Fruit fly (Drosophila melanogaster) whole organism, embryonic: Measurements from ENCODE around the gene N.

Experiments
- CG10366 ChIP-seq: fragments of 200-800 bp; sonication (Bioruptor generic); IDR thresholded peaks from 2 replicates; pipeline ENCODE4 v1.3.6; 2022; ENCODE audit warnings: missing biosample characterization, missing genetic modification characterization
- CG10431 ChIP-seq: fragments of 200-800 bp; sonication (Bioruptor generic); optimal IDR thresholded peaks from 3 replicates; lab custom pipeline; 2018; ENCODE audit warnings: missing biosample characterization, mild to moderate bottlenecking, missing genetic modification characterization
- CG11247 ChIP-seq: fragments of 200-800 bp; sonication (Bioruptor generic); IDR thresholded peaks from 2 replicates; pipeline ENCODE4 v1.3.6; 2022; ENCODE audit warnings: missing biosample characterization, missing genetic modification characterization
- CG12299 ChIP-seq: fragments of 200-800 bp; sonication (Bioruptor generic); optimal IDR thresholded peaks from 2 replicates; lab custom pipeline; 2018; ENCODE audit warnings: missing biosample characterization, mild to moderate bottlenecking, missing genetic modification characterization
- CG12391 ChIP-seq: fragments of 200-800 bp; sonication (Bioruptor generic); optimal IDR thresholded peaks from 3 replicates; lab custom pipeline; 2018; ENCODE audit warnings: missing biosample characterization, mild to moderate bottlenecking, missing genetic modification characterization, moderate library complexity
- CG13775 ChIP-seq: fragments of 200-800 bp; sonication (Bioruptor generic); optimal IDR thresholded peaks from 3 replicates; lab custom pipeline; 2017; ENCODE audit warnings: missing biosample characterization, mild to moderate bottlenecking, missing genetic modification characterization
- CG14441 ChIP-seq: fragments of 200-800 bp; sonication (Bioruptor generic); IDR thresholded peaks from 2 replicates; pipeline ENCODE4 v1.3.6; 2022; ENCODE audit warnings: missing biosample characterization, missing genetic modification characterization
- CG17328 ChIP-seq: fragments of 200-800 bp; sonication (Bioruptor generic); IDR thresholded peaks from 2 replicates; pipeline ENCODE4 v1.3.6; 2022; ENCODE audit warnings: missing biosample characterization, missing genetic modification characterization
- CG17829 ChIP-seq: fragments of 200-800 bp; optimal IDR thresholded peaks from 2 replicates; lab custom pipeline; 2019; ENCODE audit warnings: missing biosample characterization, mild to moderate bottlenecking, missing genetic modification characterization, moderate library complexity
- CG18262 ChIP-seq: fragments of 200-800 bp; optimal IDR thresholded peaks from 3 replicates; lab custom pipeline; 2019; ENCODE audit warnings: missing biosample characterization, mild to moderate bottlenecking, missing genetic modification characterization, moderate library complexity
- CG18599 ChIP-seq: fragments of 200-800 bp; sonication (Bioruptor generic); optimal IDR thresholded peaks from 3 replicates; lab custom pipeline; 2017; ENCODE audit warnings: missing biosample characterization, missing genetic modification characterization, mild to moderate bottlenecking, moderate library complexity, missing genetic modification reagents
- CG18619 ChIP-seq: fragments of 200-800 bp; sonication (Bioruptor generic); optimal IDR thresholded peaks from 3 replicates; lab custom pipeline; 2017; ENCODE audit warnings: missing biosample characterization, mild to moderate bottlenecking, missing genetic modification characterization
- CG2120 ChIP-seq: fragments of 200-800 bp; sonication (Bioruptor generic); optimal IDR thresholded peaks from 3 replicates; lab custom pipeline; 2016; ENCODE audit warnings: missing biosample characterization, missing genetic modification characterization
- CG2712 ChIP-seq: fragments of 200-800 bp; optimal IDR thresholded peaks from 3 replicates; lab custom pipeline; 2019; ENCODE audit warnings: missing biosample characterization, mild to moderate bottlenecking, missing genetic modification characterization, moderate library complexity
- CG30403 ChIP-seq: fragments of 200-800 bp; sonication (Bioruptor generic); optimal IDR thresholded peaks from 3 replicates; lab custom pipeline; 2016; ENCODE audit warnings: missing biosample characterization, missing genetic modification characterization
- CG31441 ChIP-seq: fragments of 200-800 bp; sonication (Bioruptor generic); IDR thresholded peaks from 2 replicates; pipeline ENCODE4 v1.3.6; 2022; ENCODE audit warnings: missing biosample characterization, missing genetic modification characterization
- CG32532 ChIP-seq: fragments of 200-800 bp; sonication (Bioruptor generic); IDR thresholded peaks from 2 replicates; pipeline ENCODE4 v1.3.6; 2022; ENCODE audit warnings: missing biosample characterization, missing genetic modification characterization
- CG4730 ChIP-seq: fragments of 200-800 bp; sonication (Bioruptor generic); IDR thresholded peaks from 2 replicates; pipeline ENCODE4 v1.3.6; 2022; ENCODE audit warnings: missing biosample characterization, missing genetic modification characterization
- CG7372 ChIP-seq: fragments of 200-800 bp; sonication (Bioruptor generic); IDR thresholded peaks from 2 replicates; pipeline ENCODE4 v1.3.6; 2022; ENCODE audit warnings: missing biosample characterization, missing genetic modification characterization
- CG8924 ChIP-seq: fragments of 200-800 bp; optimal IDR thresholded peaks from 3 replicates; lab custom pipeline; 2019; ENCODE audit warnings: missing biosample characterization, mild to moderate bottlenecking, missing genetic modification characterization, moderate library complexity
- CG9437 ChIP-seq: fragments of 200-800 bp; sonication (Bioruptor generic); optimal IDR thresholded peaks from 2 replicates; lab custom pipeline; 2018; ENCODE audit warnings: missing biosample characterization, mild to moderate bottlenecking, missing genetic modification characterization
- Chrac-16 ChIP-seq: fragments of 200-800 bp; sonication (Bioruptor generic); optimal IDR thresholded peaks from 3 replicates; lab custom pipeline; 2016; ENCODE audit warnings: missing biosample characterization, missing genetic modification characterization
- Doc3 ChIP-seq: fragments of 200-800 bp; sonication (Bioruptor generic); IDR thresholded peaks from 3 replicates; pipeline ENCODE4 v1.3.6; 2022; ENCODE audit warnings: missing biosample characterization, missing genetic modification characterization; ENCODE audit not compliant: partially characterized antibody
- E2f1 ChIP-seq: fragments of 200-800 bp; sonication (Bioruptor generic); IDR thresholded peaks from 2 replicates; pipeline ENCODE4 v1.3.6; 2022; ENCODE audit warnings: missing biosample characterization, missing genetic modification characterization
- Eip74EF ChIP-seq, 2 experiments: fragments of 200-800 bp in 1 of 2; fragments of >200 bp in 1 of 2; sonication (Bioruptor generic) in 1 of 2; optimal IDR thresholded peaks; 2 replicates each; lab custom pipeline; 2017 to 2019; ENCODE audit warnings: missing biosample characterization in 2 of 2, missing genetic modification characterization in 2 of 2, mild to moderate bottlenecking in 1 of 2, moderate library complexity in 1 of 2
- MTF-1 ChIP-seq: fragments of 200-800 bp; sonication (Bioruptor generic); optimal IDR thresholded peaks from 2 replicates; lab custom pipeline; 2018; ENCODE audit warnings: missing biosample characterization, mild to moderate bottlenecking, missing genetic modification characterization, borderline replicate concordance
- Nf-YB ChIP-seq: fragments of 200-800 bp; sonication (Bioruptor generic); optimal IDR thresholded peaks from 3 replicates; lab custom pipeline; 2019; ENCODE audit warnings: missing biosample characterization, mild to moderate bottlenecking, missing genetic modification characterization, moderate library complexity
- Rfx ChIP-seq: fragments of 200-800 bp; sonication (Bioruptor generic); IDR thresholded peaks from 2 replicates; pipeline ENCODE4 v1.3.6; 2022; ENCODE audit warnings: missing biosample characterization, missing genetic modification characterization
- Sox102F ChIP-seq: fragments of 200-800 bp; sonication (Bioruptor generic); optimal IDR thresholded peaks from 2 replicates; lab custom pipeline; 2018; ENCODE audit warnings: missing biosample characterization, mild to moderate bottlenecking, missing genetic modification characterization, moderate library complexity
- al ChIP-seq: fragments of 200-800 bp; sonication (Bioruptor generic); IDR thresholded peaks from 2 replicates; pipeline ENCODE4 v1.3.6; 2022; ENCODE audit warnings: missing biosample characterization, missing genetic modification characterization
- ap ChIP-seq: fragments of 200-800 bp; sonication (Bioruptor generic); IDR thresholded peaks from 2 replicates; pipeline ENCODE4 v1.3.6; 2022; ENCODE audit warnings: missing biosample characterization, missing genetic modification characterization
- bcd ChIP-seq: fragments of 200-800 bp; sonication (Bioruptor generic); optimal IDR thresholded peaks from 2 replicates; lab custom pipeline; 2017; ENCODE audit warnings: missing biosample characterization, mild to moderate bottlenecking, missing genetic modification characterization
- chm ChIP-seq: fragments of 200-800 bp; sonication (Bioruptor generic); IDR thresholded peaks from 2 replicates; pipeline ENCODE4 v1.3.6; 2022; ENCODE audit warnings: missing biosample characterization, missing genetic modification characterization
- chn ChIP-seq: fragments of 200-800 bp; sonication (Bioruptor generic); optimal IDR thresholded peaks from 2 replicates; lab custom pipeline; 2016; ENCODE audit warnings: missing biosample characterization, missing genetic modification characterization
- croc ChIP-seq: fragments of 200-800 bp; sonication (Bioruptor generic); conservative IDR thresholded peaks from 3 replicates; pipeline ENCODE4 v1.3.6; 2022; ENCODE audit warnings: missing biosample characterization, missing genetic modification characterization
- grau ChIP-seq: fragments of 200-800 bp; optimal IDR thresholded peaks from 3 replicates; lab custom pipeline; 2019; ENCODE audit warnings: missing biosample characterization, mild to moderate bottlenecking, missing genetic modification characterization, moderate library complexity
- gsb-n ChIP-seq: fragments of 200-800 bp; sonication (Bioruptor generic); optimal IDR thresholded peaks from 3 replicates; lab custom pipeline; 2018; ENCODE audit warnings: missing biosample characterization, mild to moderate bottlenecking, missing genetic modification characterization
- gt ChIP-seq: fragments of 200-800 bp; sonication (Bioruptor generic); IDR thresholded peaks from 2 replicates; pipeline ENCODE4 v1.3.6; 2022; ENCODE audit warnings: missing biosample characterization, missing genetic modification characterization
- jing ChIP-seq: fragments of 200-800 bp; sonication (Bioruptor generic); optimal IDR thresholded peaks from 2 replicates; lab custom pipeline; 2018; ENCODE audit warnings: missing biosample characterization, mild to moderate bottlenecking, missing genetic modification characterization
- ken ChIP-seq: fragments of 200-800 bp; sonication (Bioruptor generic); IDR thresholded peaks from 3 replicates; pipeline ENCODE4 v1.3.6; 2022; ENCODE audit warnings: missing biosample characterization, missing genetic modification characterization
- peb ChIP-seq: fragments of 200-800 bp; sonication (Bioruptor generic); IDR thresholded peaks from 2 replicates; pipeline ENCODE4 v1.3.6; 2022; ENCODE audit warnings: missing biosample characterization, missing genetic modification characterization
- pfk ChIP-seq: fragments of 200-800 bp; sonication (Bioruptor generic); optimal IDR thresholded peaks from 2 replicates; lab custom pipeline; 2018; ENCODE audit warnings: missing biosample characterization, mild to moderate bottlenecking, missing genetic modification characterization, moderate library complexity
- ro ChIP-seq: fragments of 200-800 bp; sonication (Bioruptor generic); IDR thresholded peaks from 2 replicates; pipeline ENCODE4 v1.3.6; 2022; ENCODE audit warnings: missing biosample characterization, missing genetic modification characterization
- salm ChIP-seq: fragments of 200-800 bp; sonication (Bioruptor generic); optimal IDR thresholded peaks from 2 replicates; lab custom pipeline; 2018; ENCODE audit warnings: missing biosample characterization, mild to moderate bottlenecking, missing genetic modification characterization
- sens ChIP-seq: fragments of 200-800 bp; sonication (Bioruptor generic); peaks from one replicate; lab custom pipeline; 2016; ENCODE audit warnings: missing biosample characterization, missing genetic modification characterization
- slp2 ChIP-seq: fragments of 200-800 bp; sonication (Bioruptor generic); optimal IDR thresholded peaks from 2 replicates; lab custom pipeline; 2016; ENCODE audit warnings: missing biosample characterization, missing genetic modification characterization
- unpg ChIP-seq: fragments of 200-800 bp; sonication (Bioruptor generic); optimal IDR thresholded peaks from 3 replicates; lab custom pipeline; 2018; ENCODE audit warnings: missing biosample characterization, mild to moderate bottlenecking, missing genetic modification characterization, moderate library complexity
- zen2 ChIP-seq: fragments of 200-800 bp; sonication (Bioruptor generic); IDR thresholded peaks from 3 replicates; pipeline ENCODE4 v1.3.6; 2022; ENCODE audit warnings: missing biosample characterization, missing genetic modification characterization; ENCODE audit not compliant: partially characterized antibody

Gene N

DNA sequence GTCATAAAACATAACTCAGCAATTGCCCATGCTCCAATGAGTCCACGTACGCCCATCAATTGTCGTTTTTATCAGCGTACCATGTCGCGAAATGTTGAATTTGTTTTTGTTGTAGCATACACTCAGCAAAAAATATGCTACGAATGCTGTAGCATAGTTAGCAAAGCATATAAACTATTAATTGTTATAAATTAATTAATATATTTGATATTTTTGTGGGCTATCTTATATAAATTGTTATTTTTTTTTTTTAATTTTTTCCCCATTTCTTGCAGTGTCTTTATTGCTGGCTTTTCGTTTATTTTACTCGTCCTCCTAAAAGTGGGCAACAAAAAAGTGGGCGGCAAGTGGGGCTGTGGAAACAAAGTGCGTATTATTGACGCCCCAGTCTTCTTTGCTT, 25.8 kb upstream of the N start (continued):
- TF ChIP-seq bcd, result peak; percentile 10
- TF ChIP-seq Chrac-16 (GFP tag; lab: Kevin White, UChicago), result peak; percentile 50
- TF ChIP-seq Eip74EF (GFP tag; optimal IDR thresholded peaks at IDR 0.05; lab: Kevin White, UChicago), result peak in 1 of 2 experiments; percentile 0
- peak; percentile 15 for TF ChIP-seq salm (tag; lab: Kevin White, UChicago)
- no peak for TF ChIP-seq Doc3
- TF ChIP-seq E2f1, result peak; percentile 50; the same call in 1 of the 2 replicates
- TF ChIP-seq CG14441 (GFP tag; lab: Robert Waterston, UW), result peak; percentile 62; the same call in 1 of the 2 replicates
- TF ChIP-seq chn (GFP tag; lab: Kevin White, UChicago), result no peak
- TF ChIP-seq peb, result peak; percentile 31; the same call in 1 of the 2 replicates
- peak; percentile 40 for TF ChIP-seq CG2120
- peak; percentile 41 for TF ChIP-seq CG13775
- TF ChIP-seq CG31441 (GFP tag; lab: Robert Waterston, UW), result peak; percentile 67
- no peak for TF ChIP-seq CG18599 (GFP tag; lab: Kevin White, UChicago)
- TF ChIP-seq CG8924 (tag; lab: Kevin White, UChicago), result peak; percentile 39
- TF ChIP-seq Sox102F (GFP tag; lab: Kevin White, UChicago), result peak; percentile 67
- no peak for TF ChIP-seq CG12299
- TF ChIP-seq CG17328 (GFP tag; lab: Robert Waterston, UW), result peak; percentile 62
- peak; percentile 63 for TF ChIP-seq CG2712 (tag; lab: Kevin White, UChicago)
- TF ChIP-seq CG12391 (tag; lab: Kevin White, UChicago), result peak; percentile 63
- peak; percentile 79 for TF ChIP-seq unpg (GFP tag; lab: Kevin White, UChicago)
- peak; percentile 46; the same call in 1 of the 2 replicates for TF ChIP-seq CG11247 (GFP tag; lab: Robert Waterston, UW)
- TF ChIP-seq gt (GFP tag; lab: Robert Waterston, UW), result no peak
- TF ChIP-seq CG9437 (GFP tag; lab: Kevin White, UChicago), result peak; percentile 27
- no peak for TF ChIP-seq MTF-1 (GFP tag; lab: Kevin White, UChicago)
- peak; percentile 73 for TF ChIP-seq CG32532 (GFP tag; lab: Robert Waterston, UW)
- TF ChIP-seq CG18619 (GFP tag; lab: Kevin White, UChicago), result peak; percentile 22
- peak; percentile 52 for TF ChIP-seq CG18262 (tag; lab: Kevin White, UChicago)
- TF ChIP-seq Nf-YB, result peak; percentile 17
- 0 out of 2 replicates have a peak, but pooled peaks have one; percentile 33 for TF ChIP-seq CG4730 (GFP tag; lab: Robert Waterston, UW)
- TF ChIP-seq al (GFP tag; lab: Robert Waterston, UW), result peak; percentile 29; the same call in 1 of the 2 replicates
- TF ChIP-seq ap (GFP tag; lab: Robert Waterston, UW), result peak; percentile 38; the same call in 1 of the 2 replicates
- no peak; the same call in 2 of the 3 replicates for TF ChIP-seq croc
- peak; percentile 56 for TF ChIP-seq CG30403
- peak; percentile 25; the same call in 1 of the 2 replicates for TF ChIP-seq CG7372
- peak; percentile 70 for TF ChIP-seq Rfx (GFP tag; lab: Robert Waterston, UW)
- TF ChIP-seq chm (GFP tag; lab: Robert Waterston, UW), result no peak
- no peak for TF ChIP-seq ken (GFP tag; lab: Robert Waterston, UW)
- TF ChIP-seq jing (GFP tag; lab: Kevin White, UChicago), result no peak
- peak; percentile 40 for TF ChIP-seq gsb-n (tag; lab: Kevin White, UChicago)
- peak; percentile 31; the same call in 1 of the 2 replicates for TF ChIP-seq CG10366 (GFP tag; lab: Robert Waterston, UW)
- no peak for TF ChIP-seq zen2 (GFP tag; lab: Robert Waterston, UW)
- peak; percentile 70 for TF ChIP-seq sens (GFP tag; lab: Kevin White, UChicago)
- peak; percentile 43 for TF ChIP-seq CG17829 (tag; lab: Kevin White, UChicago)
- peak; percentile 61 for TF ChIP-seq grau (tag; lab: Kevin White, UChicago)
- no peak for TF ChIP-seq CG10431
- no peak for TF ChIP-seq pfk
- TF ChIP-seq slp2 (GFP tag; lab: Kevin White, UChicago), result no peak
- no peak for TF ChIP-seq ro (GFP tag; lab: Robert Waterston, UW)
